Worm (Caenorhabditis elegans) whole organism, late embryonic: ENCODE data around the gene rpl-39.

ENCODE experiments used
- ahr-1 ChIP-seq: sonication (generic microtip); optimal IDR thresholded peaks from 2 replicates; lab custom pipeline; 2016; ENCODE audit warnings: missing genetic modification characterization, missing compliant biosample characterization
- ama-1 ChIP-seq: fragments of 150-350 bp; optimal IDR thresholded peaks from 2 replicates; lab custom pipeline; 2014
- ceh-30 ChIP-seq: fragments of 150-350 bp; optimal IDR thresholded peaks from 2 replicates; lab custom pipeline; 2014; ENCODE audit warnings: missing biosample characterization, missing genetic modification characterization
- fax-1 ChIP-seq: sonication (generic microtip); optimal IDR thresholded peaks from 2 replicates; lab custom pipeline; 2016; ENCODE audit warnings: missing genotype, missing genetic modification characterization, missing compliant biosample characterization
- fkh-10 ChIP-seq: fragments of 150-350 bp; optimal IDR thresholded peaks from 2 replicates; lab custom pipeline; 2014; ENCODE audit warnings: missing biosample characterization, missing genetic modification reagents, missing genetic modification characterization
- fkh-6 ChIP-seq: sonication (generic microtip); optimal IDR thresholded peaks from 2 replicates; lab custom pipeline; 2016; ENCODE audit warnings: missing genetic modification characterization, missing compliant biosample characterization
- hlh-13 ChIP-seq: fragments of 200-800 bp; sonication (Bioruptor generic); optimal IDR thresholded peaks from 2 replicates; lab custom pipeline; 2018; ENCODE audit warnings: mild to moderate bottlenecking, missing genetic modification characterization, missing compliant biosample characterization
- lin-11 ChIP-seq: fragments of 200-800 bp; sonication (Bioruptor generic); optimal IDR thresholded peaks from 2 replicates; lab custom pipeline; 2018; ENCODE audit warnings: mild to moderate bottlenecking, missing genetic modification characterization, missing compliant biosample characterization
- rnt-1 ChIP-seq: sonication (generic microtip); optimal IDR thresholded peaks from 2 replicates; lab custom pipeline; 2016; ENCODE audit warnings: missing genetic modification characterization, missing compliant biosample characterization
- unc-42 ChIP-seq: sonication (generic microtip); optimal IDR thresholded peaks from 2 replicates; lab custom pipeline; 2016; ENCODE audit warnings: missing genotype, missing genetic modification characterization, missing compliant biosample characterization
- unc-55 ChIP-seq: sonication (generic microtip); optimal IDR thresholded peaks from 2 replicates; lab custom pipeline; 2017; ENCODE audit warnings: missing biosample characterization, missing genetic modification reagents, missing genetic modification characterization

DNA sequence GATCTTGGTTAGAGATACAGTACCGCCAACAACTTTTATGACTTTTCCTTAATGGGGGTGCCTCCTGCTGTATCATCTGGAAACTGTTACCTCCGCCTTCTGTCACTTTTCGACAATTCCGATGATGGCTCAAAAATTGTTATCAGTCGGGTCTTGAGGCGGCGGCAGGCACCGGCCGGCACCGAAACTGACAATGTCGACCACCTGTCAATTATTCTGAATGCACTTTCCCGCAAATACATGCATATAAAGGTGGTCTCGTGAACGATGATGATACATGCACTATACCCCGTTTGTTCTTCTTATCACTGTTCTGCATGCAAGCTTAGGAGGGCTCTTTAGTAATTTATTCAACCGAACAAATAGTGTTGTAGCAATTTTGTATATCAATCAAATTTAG lies 31.8 kb downstream of the rpl-39 start:
- TF ChIP-seq ceh-30 (tag; lab: Kevin White, UChicago) (no peak), ahr-1 (tag; lab: Kevin White, UChicago) (no peak), rnt-1 (tag; lab: Kevin White, UChicago) (no peak), unc-42 (tag; lab: Kevin White, UChicago) (no peak), fkh-6 (tag; lab: Kevin White, UChicago) (no peak), fkh-10 (GFP tag; lab: Kevin White, UChicago) (no peak), hlh-13 (no peak), ama-1 (lab: Kevin White, UChicago) (no peak), lin-11 (tag; lab: Kevin White, UChicago) (no peak), fax-1 (no peak), unc-55 (GFP tag; lab: Kevin White, UChicago) (no peak)
